Worm (Caenorhabditis elegans): ENCODE measurements around the gene W02D7.4.

DNA sequence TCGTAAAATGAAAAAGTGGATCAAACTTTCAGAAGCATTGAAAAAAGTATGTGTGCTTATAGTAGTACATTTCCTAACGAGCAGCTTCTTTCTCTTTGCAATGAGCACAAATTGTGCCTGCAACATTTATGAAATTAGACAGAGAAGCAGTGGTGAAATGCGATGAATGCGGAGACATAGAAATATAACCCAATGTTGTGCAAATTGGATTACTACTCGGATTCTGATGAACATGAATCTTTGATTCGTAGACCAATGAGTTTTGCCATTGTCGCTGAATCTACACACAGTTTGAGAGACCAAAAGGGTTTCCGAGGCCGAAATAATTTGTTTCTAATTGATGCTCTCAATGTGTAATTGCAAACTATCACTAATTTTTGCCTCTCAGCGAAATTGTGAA, 43.5 kb downstream of the W02D7.4 start:
- TF ChIP-seq aha-1 (tag): peak; percentile 81
- no peak for TF ChIP-seq lsy-2 (tag; optimal IDR thresholded peaks at IDR 0.05)
- no peak for TF ChIP-seq nhr-6 (tag; optimal IDR thresholded peaks at IDR 0.05)
- no peak for TF ChIP-seq snpc-4 (tag; optimal IDR thresholded peaks at IDR 0.05)
- TF ChIP-seq ceh-28 (tag; optimal IDR thresholded peaks at IDR 0.05): no peak
- TF ChIP-seq fos-1 (tag; optimal IDR thresholded peaks at IDR 0.05): no peak
- no peak for TF ChIP-seq pqm-1 (tag; optimal IDR thresholded peaks at IDR 0.05)
- TF ChIP-seq nhr-48 (tag; optimal IDR thresholded peaks at IDR 0.05): no peak
- TF ChIP-seq daf-12 (tag; optimal IDR thresholded peaks at IDR 0.05): no peak
